Fruit fly (Drosophila melanogaster) Kc167 (cell line): ENCODE data around the gene CG10466.

Source experiments
- Myc ChIP-seq: fragments of >200 bp; optimal IDR thresholded peaks from 2 replicates; lab custom pipeline; 2017; ENCODE audit warnings: missing external identifiers
- Sin3A ChIP-seq: fragments of >200 bp; optimal IDR thresholded peaks from 2 replicates; lab custom pipeline; 2018; ENCODE audit warnings: missing external identifiers
- h ChIP-seq: fragments of >200 bp; optimal IDR thresholded peaks from 3 replicates; lab custom pipeline; 2018; ENCODE audit warnings: missing external identifiers
- insv ChIP-seq: fragments of >200 bp; optimal IDR thresholded peaks from 3 replicates; lab custom pipeline; 2018; ENCODE audit warnings: missing external identifiers
- psq ChIP-seq: fragments of >200 bp; optimal IDR thresholded peaks from 2 replicates; lab custom pipeline; 2017; ENCODE audit warnings: missing external identifiers
- ttk ChIP-seq: sonication (Bioruptor generic); optimal IDR thresholded peaks from 2 replicates; lab custom pipeline; 2017; ENCODE audit warnings: missing external identifiers

DNA sequence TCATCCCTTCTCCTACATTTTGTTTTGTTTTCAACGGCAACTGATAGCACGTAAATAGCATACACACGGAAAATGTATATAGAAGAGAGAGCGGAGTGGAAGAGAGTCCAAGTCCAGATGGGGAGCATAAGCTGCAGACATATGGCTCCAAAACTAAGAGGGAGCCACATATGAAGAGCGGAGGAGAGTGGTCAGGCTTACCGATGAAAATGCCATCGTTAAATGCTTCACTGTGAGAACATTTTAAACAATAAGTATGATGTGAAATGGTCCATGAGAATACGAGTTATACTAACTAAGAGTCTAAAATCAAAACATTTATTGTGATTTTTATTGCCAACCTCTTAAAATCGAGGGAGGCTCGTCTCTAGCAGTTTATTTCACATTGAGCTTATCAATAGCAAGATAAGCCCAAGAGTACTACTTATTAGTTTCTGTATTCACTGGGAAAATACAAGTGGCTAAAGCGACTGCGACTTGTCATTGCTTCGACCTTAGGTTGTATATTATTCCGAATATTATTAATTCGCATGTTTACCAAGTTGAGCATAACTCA, 27.2 kb upstream of the CG10466 start:
- no peak for TF ChIP-seq h (lab: Kevin White, UChicago)
- no peak for TF ChIP-seq psq (lab: Kevin White, UChicago)
- TF ChIP-seq Myc (lab: Kevin White, UChicago): no peak
- no peak for TF ChIP-seq Sin3A (lab: Kevin White, UChicago)
- no peak for TF ChIP-seq insv
- TF ChIP-seq ttk (lab: Kevin White, UChicago): no peak
